Fruit fly (Drosophila melanogaster) whole organism, embryonic: ENCODE results near the gene CG13071.

Source experiments
- Adf1 ChIP-seq: fragments of 200-800 bp; sonication (Bioruptor generic); IDR thresholded peaks from 2 replicates; pipeline ENCODE4 v1.3.6; 2022; ENCODE audit warnings: missing biosample characterization, missing genetic modification characterization
- Asciz ChIP-seq: fragments of 200-800 bp; sonication (Bioruptor generic); optimal IDR thresholded peaks from 2 replicates; lab custom pipeline; 2017; ENCODE audit warnings: missing biosample characterization, mild to moderate bottlenecking, missing genetic modification characterization, missing genetic modification reagents
- CG10267 ChIP-seq: fragments of 200-800 bp; sonication (Bioruptor generic); optimal IDR thresholded peaks from 2 replicates; lab custom pipeline; 2018; ENCODE audit warnings: missing biosample characterization, mild to moderate bottlenecking, missing genetic modification characterization, moderate library complexity
- CG10274 ChIP-seq: fragments of 200-800 bp; sonication (Bioruptor generic); optimal IDR thresholded peaks from 3 replicates; lab custom pipeline; 2017; ENCODE audit warnings: missing biosample characterization, mild to moderate bottlenecking, missing genetic modification characterization
- CG10431 ChIP-seq: fragments of 200-800 bp; sonication (Bioruptor generic); optimal IDR thresholded peaks from 3 replicates; lab custom pipeline; 2018; ENCODE audit warnings: missing biosample characterization, mild to moderate bottlenecking, missing genetic modification characterization
- CG10565 ChIP-seq: fragments of 200-800 bp; sonication (Bioruptor generic); optimal IDR thresholded peaks from 3 replicates; lab custom pipeline; 2016; ENCODE audit warnings: missing biosample characterization, mild to moderate bottlenecking, missing genetic modification characterization
- CG12744 ChIP-seq: fragments of 200-800 bp; sonication (Bioruptor generic); optimal IDR thresholded peaks from 2 replicates; lab custom pipeline; 2016; ENCODE audit warnings: missing biosample characterization, missing genetic modification characterization
- CG12769 ChIP-seq: fragments of 200-800 bp; sonication (Bioruptor generic); optimal IDR thresholded peaks from 2 replicates; lab custom pipeline; 2019; ENCODE audit warnings: missing biosample characterization, mild to moderate bottlenecking, missing genetic modification characterization, moderate library complexity
- CG13287 ChIP-seq: fragments of 200-800 bp; sonication (Bioruptor generic); IDR thresholded peaks from 2 replicates; pipeline ENCODE4 v1.3.6; 2022; ENCODE audit warnings: missing biosample characterization, missing genetic modification characterization; ENCODE audit not compliant: partially characterized antibody
- CG13296 ChIP-seq: fragments of 200-800 bp; sonication (Bioruptor generic); optimal IDR thresholded peaks from 3 replicates; lab custom pipeline; 2018; ENCODE audit warnings: missing biosample characterization, mild to moderate bottlenecking, missing genetic modification characterization
- CG13775 ChIP-seq: fragments of 200-800 bp; sonication (Bioruptor generic); optimal IDR thresholded peaks from 3 replicates; lab custom pipeline; 2017; ENCODE audit warnings: missing biosample characterization, mild to moderate bottlenecking, missing genetic modification characterization
- CG15514 ChIP-seq: fragments of 200-800 bp; sonication (Bioruptor generic); optimal IDR thresholded peaks from 3 replicates; lab custom pipeline; 2017; ENCODE audit warnings: missing biosample characterization, missing genetic modification characterization, mild to moderate bottlenecking, moderate library complexity, missing genetic modification reagents
- CG15601 ChIP-seq: fragments of 200-800 bp; sonication (Bioruptor generic); optimal IDR thresholded peaks from 3 replicates; lab custom pipeline; 2019; ENCODE audit warnings: missing biosample characterization, mild to moderate bottlenecking, missing genetic modification characterization, moderate library complexity
- CG1603 ChIP-seq: fragments of 200-800 bp; sonication (Bioruptor generic); optimal IDR thresholded peaks from 2 replicates; lab custom pipeline; 2019; ENCODE audit warnings: missing biosample characterization, mild to moderate bottlenecking, missing genetic modification characterization, moderate library complexity
- CG18262 ChIP-seq: fragments of 200-800 bp; optimal IDR thresholded peaks from 3 replicates; lab custom pipeline; 2019; ENCODE audit warnings: missing biosample characterization, mild to moderate bottlenecking, missing genetic modification characterization, moderate library complexity
- CG2116 ChIP-seq: fragments of 200-800 bp; sonication (Bioruptor generic); optimal IDR thresholded peaks from 3 replicates; lab custom pipeline; 2018; ENCODE audit warnings: missing biosample characterization, mild to moderate bottlenecking, missing genetic modification characterization
- CG32767 ChIP-seq: fragments of 200-800 bp; sonication (Bioruptor generic); IDR thresholded peaks from 2 replicates; pipeline ENCODE4 v1.3.6; 2022; ENCODE audit warnings: missing biosample characterization, missing genetic modification characterization
- CG32772 ChIP-seq: fragments of 200-800 bp; sonication (Bioruptor generic); IDR thresholded peaks from 2 replicates; pipeline ENCODE4 v1.3.6; 2022; ENCODE audit warnings: missing biosample characterization, missing genetic modification characterization
- CG4328 ChIP-seq: fragments of 200-800 bp; sonication (Bioruptor generic); optimal IDR thresholded peaks from 3 replicates; lab custom pipeline; 2017; ENCODE audit warnings: missing biosample characterization, missing genetic modification reagents, missing genetic modification characterization
- CG7745 ChIP-seq: fragments of 200-800 bp; sonication (Bioruptor generic); optimal IDR thresholded peaks from 2 replicates; lab custom pipeline; 2018; ENCODE audit warnings: missing biosample characterization, mild to moderate bottlenecking, missing genetic modification characterization, moderate library complexity
- CG7786 ChIP-seq: fragments of 200-800 bp; sonication (Bioruptor generic); optimal IDR thresholded peaks from 2 replicates; lab custom pipeline; 2016; ENCODE audit warnings: missing biosample characterization, missing genetic modification characterization
- CG8944 ChIP-seq: fragments of 200-800 bp; sonication (Bioruptor generic); optimal IDR thresholded peaks from 3 replicates; lab custom pipeline; 2016; ENCODE audit warnings: missing biosample characterization, missing genetic modification characterization
- CG9437 ChIP-seq: fragments of 200-800 bp; sonication (Bioruptor generic); optimal IDR thresholded peaks from 2 replicates; lab custom pipeline; 2018; ENCODE audit warnings: missing biosample characterization, mild to moderate bottlenecking, missing genetic modification characterization
- Camta ChIP-seq: fragments of 200-800 bp; sonication (Bioruptor generic); optimal IDR thresholded peaks from 2 replicates; lab custom pipeline; 2016; ENCODE audit warnings: missing biosample characterization, missing genetic modification characterization
- Chrac-16 ChIP-seq: fragments of 200-800 bp; sonication (Bioruptor generic); optimal IDR thresholded peaks from 3 replicates; lab custom pipeline; 2016; ENCODE audit warnings: missing biosample characterization, missing genetic modification characterization
- Dad ChIP-seq: fragments of 200-800 bp; sonication (Bioruptor generic); optimal IDR thresholded peaks from 3 replicates; lab custom pipeline; 2016; ENCODE audit warnings: missing biosample characterization, missing genetic modification characterization
- Doc2 ChIP-seq: fragments of 200-800 bp; sonication (Bioruptor generic); IDR thresholded peaks from 2 replicates; pipeline ENCODE4 v1.3.6; 2022; ENCODE audit warnings: missing biosample characterization, missing genetic modification characterization
- Eip74EF ChIP-seq, 2 experiments: fragments of 200-800 bp in 1 of 2; fragments of >200 bp in 1 of 2; sonication (Bioruptor generic) in 1 of 2; optimal IDR thresholded peaks; 2 replicates each; lab custom pipeline; 2017 to 2019; ENCODE audit warnings: missing biosample characterization in 2 of 2, missing genetic modification characterization in 2 of 2, mild to moderate bottlenecking in 1 of 2, moderate library complexity in 1 of 2
- H2.0 ChIP-seq: fragments of 200-800 bp; sonication (Bioruptor generic); IDR thresholded peaks from 2 replicates; pipeline ENCODE4 v1.3.6; 2022; ENCODE audit warnings: missing biosample characterization, missing genetic modification characterization
- Hr39 ChIP-seq: fragments of >200 bp; optimal IDR thresholded peaks from 2 replicates; lab custom pipeline; 2017
- NfI ChIP-seq: fragments of 200-800 bp; sonication (Bioruptor generic); optimal IDR thresholded peaks from 3 replicates; lab custom pipeline; 2018; ENCODE audit warnings: missing biosample characterization, mild to moderate bottlenecking, missing genetic modification characterization, moderate library complexity
- Rx ChIP-seq: fragments of 200-800 bp; sonication (Bioruptor generic); IDR thresholded peaks from 2 replicates; pipeline ENCODE4 v1.3.6; 2022; ENCODE audit warnings: missing biosample characterization, missing genetic modification characterization
- Trl ChIP-seq, 3 experiments: fragments of >200 bp in 2 of 3; fragments of 200-800 bp in 1 of 3; sonication (Bioruptor generic) in 1 of 3; optimal IDR thresholded peaks; 2 replicates in 1 of 3; 3 replicates in 2 of 3; lab custom pipeline; 2016 to 2017; ENCODE audit warnings: missing biosample characterization in 1 of 3, missing genetic modification characterization in 1 of 3
- YL-1 ChIP-seq: fragments of 200-800 bp; sonication (Bioruptor generic); optimal IDR thresholded peaks from 3 replicates; lab custom pipeline; 2017; ENCODE audit warnings: missing biosample characterization, mild to moderate bottlenecking, missing genetic modification characterization
- bigmax ChIP-seq: fragments of 200-800 bp; sonication (Bioruptor generic); optimal IDR thresholded peaks from 2 replicates; lab custom pipeline; 2018; ENCODE audit warnings: missing biosample characterization, mild to moderate bottlenecking, missing genetic modification characterization
- br ChIP-seq: fragments of >200 bp; optimal IDR thresholded peaks from 2 replicates; lab custom pipeline; 2017
- cad ChIP-seq: fragments of >200 bp; optimal IDR thresholded peaks from 2 replicates; lab custom pipeline; 2017; ENCODE audit warnings: missing biosample characterization, missing genetic modification characterization
- caup ChIP-seq: fragments of 200-800 bp; sonication (Bioruptor generic); optimal IDR thresholded peaks from 3 replicates; lab custom pipeline; 2017; ENCODE audit warnings: missing biosample characterization, mild to moderate bottlenecking, missing genetic modification characterization, moderate library complexity; ENCODE audit not compliant: severe bottlenecking
- disco-r ChIP-seq: fragments of 200-800 bp; sonication (Bioruptor generic); optimal IDR thresholded peaks from 2 replicates; lab custom pipeline; 2016; ENCODE audit warnings: missing biosample characterization, missing genetic modification characterization
- dysf ChIP-seq: fragments of 200-800 bp; sonication (Bioruptor generic); IDR thresholded peaks from 3 replicates; pipeline ENCODE4 v1.3.6; 2022; ENCODE audit warnings: missing biosample characterization, missing genetic modification characterization
- gcm ChIP-seq: fragments of 200-800 bp; sonication (Bioruptor generic); optimal IDR thresholded peaks from 2 replicates; lab custom pipeline; 2019; ENCODE audit warnings: missing biosample characterization, mild to moderate bottlenecking, missing genetic modification characterization, moderate library complexity
- gem ChIP-seq: fragments of 200-800 bp; sonication (Bioruptor generic); optimal IDR thresholded peaks from 2 replicates; lab custom pipeline; 2019; ENCODE audit warnings: missing biosample characterization, mild to moderate bottlenecking, missing genetic modification characterization, moderate library complexity
- gro ChIP-seq: fragments of 200-800 bp; sonication (Bioruptor generic); optimal IDR thresholded peaks from 2 replicates; lab custom pipeline; 2016; ENCODE audit warnings: missing biosample characterization, missing genetic modification characterization
- inv ChIP-seq: fragments of 200-800 bp; sonication (Bioruptor generic); IDR thresholded peaks from 2 replicates; pipeline ENCODE4 v1.3.6; 2022; ENCODE audit warnings: missing biosample characterization, missing genetic modification characterization; ENCODE audit not compliant: partially characterized antibody
- oc ChIP-seq: fragments of 200-800 bp; sonication (Bioruptor generic); optimal IDR thresholded peaks from 2 replicates; lab custom pipeline; 2018; ENCODE audit warnings: missing biosample characterization, mild to moderate bottlenecking, missing genetic modification characterization, moderate library complexity
- prd ChIP-seq, 3 experiments: fragments of >200 bp in 2 of 3; fragments of 200-800 bp in 1 of 3; sonication (Bioruptor generic) in 1 of 3; optimal IDR thresholded peaks in 2 of 3; IDR thresholded peaks in 1 of 3; 2 replicates in 2 of 3; 3 replicates in 1 of 3; pipeline versions ENCODE4 v1.3.6 to Lab custom; 2017 to 2022; ENCODE audit warnings: missing biosample characterization in 1 of 3, missing genetic modification characterization in 1 of 3
- row ChIP-seq: fragments of 200-800 bp; sonication (Bioruptor generic); IDR thresholded peaks from 3 replicates; pipeline ENCODE4 v1.3.6; 2022; ENCODE audit warnings: missing biosample characterization, missing genetic modification characterization
- run ChIP-seq: fragments of 200-800 bp; sonication (Bioruptor generic); optimal IDR thresholded peaks from 3 replicates; lab custom pipeline; 2018; ENCODE audit warnings: missing biosample characterization, mild to moderate bottlenecking, missing genetic modification characterization
- unpg ChIP-seq: fragments of 200-800 bp; sonication (Bioruptor generic); optimal IDR thresholded peaks from 3 replicates; lab custom pipeline; 2018; ENCODE audit warnings: missing biosample characterization, mild to moderate bottlenecking, missing genetic modification characterization, moderate library complexity
- zen ChIP-seq: fragments of 200-800 bp; sonication (Bioruptor generic); optimal IDR thresholded peaks from 3 replicates; lab custom pipeline; 2018; ENCODE audit warnings: missing biosample characterization, mild to moderate bottlenecking, missing genetic modification characterization, moderate library complexity

The CG13071 gene

DNA sequence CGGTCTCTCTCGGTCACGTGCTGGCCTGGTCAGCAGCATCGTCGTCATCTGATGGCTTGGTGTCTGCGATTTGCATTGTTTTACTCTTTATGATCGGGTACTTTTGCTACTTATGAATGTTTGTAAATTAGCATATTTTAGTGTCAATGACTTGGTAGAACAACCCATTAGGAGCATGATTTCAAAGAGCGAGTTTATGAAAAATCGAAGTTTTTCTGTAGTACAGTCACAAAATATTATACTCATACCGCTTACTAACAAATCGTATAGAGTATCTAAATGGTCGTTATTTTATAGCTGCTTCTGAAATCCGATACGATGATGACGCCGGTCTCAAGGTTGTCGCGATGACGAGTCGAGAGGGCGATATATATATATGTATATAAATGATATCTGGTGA, 23.7 kb downstream of the CG13071 start (continued):
- TF ChIP-seq gcm (GFP tag; lab: Kevin White, UChicago): peak; percentile 9
- no peak for TF ChIP-seq CG2116 (GFP tag; lab: Kevin White, UChicago)
- no peak for TF ChIP-seq Camta
- TF ChIP-seq NfI: no peak
- TF ChIP-seq bigmax (GFP tag; lab: Kevin White, UChicago): no peak
- TF ChIP-seq CG10274 (GFP tag; lab: Kevin White, UChicago): no peak
- no peak for TF ChIP-seq Chrac-16 (GFP tag; lab: Kevin White, UChicago)
- TF ChIP-seq CG9437 (GFP tag; lab: Kevin White, UChicago): no peak
- TF ChIP-seq gem (tag; lab: Kevin White, UChicago): peak; percentile 56
- TF ChIP-seq CG18262 (tag; lab: Kevin White, UChicago): no peak
- peak; percentile 6 for TF ChIP-seq run (tag; lab: Kevin White, UChicago)
- no peak for TF ChIP-seq CG32767 (GFP tag; lab: Robert Waterston, UW)
- TF ChIP-seq gro (GFP tag; lab: Kevin White, UChicago): no peak
- TF ChIP-seq caup (GFP tag; lab: Kevin White, UChicago): no peak
- TF ChIP-seq CG10267 (tag; lab: Kevin White, UChicago): no peak
- TF ChIP-seq unpg: peak; percentile 52
- TF ChIP-seq H2.0 (GFP tag; lab: Robert Waterston, UW): no peak
- no peak for TF ChIP-seq CG15514 (GFP tag; lab: Kevin White, UChicago)
- no peak for TF ChIP-seq CG13287 (GFP tag; lab: Robert Waterston, UW)
- no peak for TF ChIP-seq disco-r (GFP tag; lab: Kevin White, UChicago)
- TF ChIP-seq cad (GFP tag; lab: Kevin White, UChicago): no peak
- TF ChIP-seq CG13296 (GFP tag; lab: Kevin White, UChicago): peak; percentile 23
- TF ChIP-seq CG7745 (tag; lab: Kevin White, UChicago): no peak
- no peak for TF ChIP-seq Doc2 (GFP tag; lab: Robert Waterston, UW)
- no peak for TF ChIP-seq prd (optimal IDR thresholded peaks at IDR 0.05; lab: Kevin White, UChicago)
- no peak for TF ChIP-seq prd (GFP tag; IDR thresholded peaks at IDR 0.05; lab: Robert Waterston, UW)
- no peak for TF ChIP-seq Asciz (GFP tag; lab: Kevin White, UChicago)
- TF ChIP-seq row (GFP tag; lab: Robert Waterston, UW): peak; percentile 66
- no peak for TF ChIP-seq CG13775 (GFP tag; lab: Kevin White, UChicago)
- TF ChIP-seq Rx (GFP tag; lab: Robert Waterston, UW): no peak
- TF ChIP-seq CG15601 (tag; lab: Kevin White, UChicago): no peak
- TF ChIP-seq CG10565: no peak
- TF ChIP-seq Hr39: no peak
- TF ChIP-seq CG32772 (GFP tag; lab: Robert Waterston, UW): 0 out of 2 replicates have a peak, but pooled peaks have one; percentile 8
- TF ChIP-seq CG8944: no peak
- peak; percentile 56; the same call in 2 of the 3 replicates for TF ChIP-seq dysf
- no peak for TF ChIP-seq CG4328 (GFP tag; lab: Kevin White, UChicago)
- TF ChIP-seq inv (GFP tag; lab: Robert Waterston, UW): no peak
- no peak for TF ChIP-seq zen (tag; lab: Kevin White, UChicago)
- no peak for TF ChIP-seq br (lab: Kevin White, UChicago)
- no peak for TF ChIP-seq Trl (optimal IDR thresholded peaks at IDR 0.05; lab: Kevin White, UChicago)
- no peak for TF ChIP-seq Trl (GFP tag; optimal IDR thresholded peaks at IDR 0.05; lab: Kevin White, UChicago)
- TF ChIP-seq YL-1 (GFP tag; lab: Kevin White, UChicago): no peak
- TF ChIP-seq CG7786 (GFP tag; lab: Kevin White, UChicago): no peak
- no peak for TF ChIP-seq CG1603 (tag; lab: Kevin White, UChicago)
- no peak for TF ChIP-seq CG12744
- no peak for TF ChIP-seq Dad (GFP tag; lab: Kevin White, UChicago)
- no peak for TF ChIP-seq oc
- peak in 1 of 2 experiments; percentile 51 for TF ChIP-seq Eip74EF (GFP tag; optimal IDR thresholded peaks at IDR 0.05; lab: Kevin White, UChicago)
- no peak for TF ChIP-seq CG10431 (GFP tag; lab: Kevin White, UChicago)
- TF ChIP-seq CG12769 (tag; lab: Kevin White, UChicago): peak; percentile 39
- no peak for TF ChIP-seq Adf1
